Fruit fly (Drosophila melanogaster) S2 (cell line): Measurements from ENCODE around the gene mRpL10.

Source experiments
- CG8478 ChIP-seq: fragments of >200 bp; optimal IDR thresholded peaks from 2 replicates; lab custom pipeline; 2018
- CTCF ChIP-seq, 2 experiments: fragments of >200 bp; optimal IDR thresholded peaks; 2 replicates each; lab custom pipeline; 2018

DNA sequence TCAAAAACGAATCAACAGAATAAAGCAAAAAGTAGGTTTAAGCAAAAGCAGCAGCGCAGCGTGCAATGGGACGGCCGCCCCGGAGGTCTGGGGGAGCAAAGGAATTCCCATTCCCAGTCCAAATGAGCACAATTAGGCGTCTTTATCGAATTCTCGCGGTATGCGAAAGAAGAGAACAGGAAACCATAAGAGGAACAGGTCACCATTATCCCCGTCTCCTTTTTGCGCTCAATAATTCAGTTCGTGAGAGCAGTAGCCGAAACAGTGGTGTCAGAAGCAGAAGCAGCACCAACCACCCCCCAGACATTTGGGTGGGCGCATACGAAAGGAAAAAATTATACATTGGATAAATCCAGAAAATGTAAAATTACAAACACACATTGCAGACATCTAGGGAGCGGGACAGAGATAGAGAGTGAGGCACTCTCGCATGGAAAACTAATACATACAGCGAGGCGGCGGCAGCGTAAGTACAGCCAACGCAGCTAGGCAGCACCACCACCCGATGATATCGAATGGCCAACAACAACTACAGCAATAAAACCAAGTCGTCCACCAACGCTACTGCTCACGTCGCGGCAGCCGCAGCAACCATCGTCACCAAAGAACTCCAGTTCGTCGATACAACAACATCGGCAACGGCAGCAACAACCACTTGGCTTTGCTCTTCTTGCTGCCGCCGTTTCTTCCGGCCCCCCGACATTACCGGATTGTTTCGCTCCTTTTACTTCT lies 20.5 kb downstream of the mRpL10 start:
- TF ChIP-seq CG8478 (lab: Kevin White, UChicago), result no peak
- no peak for TF ChIP-seq CTCF (optimal IDR thresholded peaks at IDR 0.05; lab: Kevin White, UChicago)
